Worm (Caenorhabditis elegans) whole organism, L4 larva: ENCODE results near the gene str-39.

Source experiments
- lin-39 ChIP-seq: fragments of 150-350 bp; optimal IDR thresholded peaks from 2 replicates; lab custom pipeline; 2014; ENCODE audit warnings: missing biosample characterization, missing genetic modification reagents, missing genetic modification characterization
- pqm-1 ChIP-seq: sonication (generic microtip); optimal IDR thresholded peaks from 2 replicates; lab custom pipeline; 2017; ENCODE audit warnings: missing biosample characterization, missing genetic modification characterization

DNA sequence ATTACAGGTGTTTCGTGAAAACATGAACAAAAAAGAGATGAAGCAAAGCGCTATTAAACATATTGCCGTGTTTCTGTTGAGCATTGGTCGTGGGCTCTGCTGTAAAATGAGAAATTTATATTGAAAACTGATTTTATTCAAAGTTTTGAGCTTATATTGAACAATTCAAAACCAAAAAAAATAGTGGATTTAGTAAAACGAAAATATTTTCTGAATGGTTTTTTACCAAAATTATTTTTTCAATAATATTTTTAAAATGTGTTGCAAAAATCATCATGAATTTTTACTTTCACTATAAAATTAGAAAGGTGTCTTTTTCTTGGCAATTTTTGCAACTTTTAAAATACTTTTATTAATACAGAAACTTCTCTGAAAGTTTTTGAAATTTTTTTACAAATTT, 23.5 kb upstream of the str-39 start, which contains the start of gene C31B8.7:
- TF ChIP-seq lin-39 (tag; lab: Kevin White, UChicago) (no peak), pqm-1 (tag; lab: Kevin White, UChicago) (no peak)
